Worm (Caenorhabditis elegans): Measurements from ENCODE around the gene sre-33.
"Not testable (repeated sequence)": the region's sequence is repeated elsewhere in the genome, so short reads cannot be mapped to it uniquely, and the experiment has no call there.

The sre-33 gene

ce11 chrII:12436717-12437116 is 16.4 kb upstream of the sre-33 start:
- TF ChIP-seq dmd-4 (tag; optimal IDR thresholded peaks at IDR 0.05) = no peak
- no peak for TF ChIP-seq lin-11 (tag; optimal IDR thresholded peaks at IDR 0.05)

DNA sequence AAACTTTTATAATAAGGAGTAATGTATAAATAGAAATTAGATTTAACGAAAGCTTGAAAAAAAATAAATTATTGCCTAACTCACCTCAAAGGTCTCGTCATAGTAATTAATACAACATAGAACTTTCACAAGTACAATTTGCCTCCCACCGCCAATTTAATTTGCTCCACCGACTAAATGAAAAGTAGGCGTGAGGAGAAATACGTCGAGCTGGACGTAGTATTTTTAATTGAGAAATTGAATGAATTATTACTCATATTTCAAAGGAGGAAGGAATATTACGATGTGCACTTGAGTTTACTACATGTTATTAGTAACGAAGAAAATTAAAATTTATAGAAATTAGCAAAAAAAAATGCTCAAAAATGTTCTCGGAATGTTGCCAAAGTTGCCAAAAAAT is 14.7 kb upstream of the sre-33 start, which contains the start of gene Y57A10C.9:
Gene Y57A10C.9 (minus strand): TSS at position 101 of the 400 bp plus-strand sequence.
- no peak for TF ChIP-seq mbf-1 (tag; optimal IDR thresholded peaks at IDR 0.05)
- no peak for TF ChIP-seq ztf-1 (GFP tag; conservative IDR thresholded peaks at IDR 0.05)
- TF ChIP-seq snpc-4 (tag; optimal IDR thresholded peaks at IDR 0.05) = no peak

- TF ChIP-seq mbf-1, C34F6.9, nhr-23 (tag; optimal IDR thresholded peaks at IDR 0.05): not testable (repeated sequence)
Measured at ce11 chrII:12441164-12441563, 11.9 kb upstream of the sre-33 start, which contains the start of gene Y57A10C.10. Gene Y57A10C.10 (minus strand): TSS chrII:12441264.

ce11 chrII:12444679-12445376 is 8.3 kb upstream of the sre-33 start, which contains the start of the genes W05H5.1 and pitr-6:
Gene W05H5.1 (minus strand): TSS chrII:12444779.
Gene pitr-6 (plus strand): TSS chrII:12445326.
- TF ChIP-seq zag-1 (tag; optimal IDR thresholded peaks at IDR 0.05) (no peak), nhr-11 (tag; optimal IDR thresholded peaks at IDR 0.05) (no peak), nhr-21 (tag; optimal IDR thresholded peaks at IDR 0.05) (no peak), lsy-2 (tag; optimal IDR thresholded peaks at IDR 0.05) (no peak), ceh-82 (tag; optimal IDR thresholded peaks at IDR 0.05) (no peak), nhr-237 (tag; optimal IDR thresholded peaks at IDR 0.05) (no peak), F13H6.1 (tag; optimal IDR thresholded peaks at IDR 0.05) (no peak), mbf-1 (tag; optimal IDR thresholded peaks at IDR 0.05) (no peak), Y55F3AM.14 (GFP tag; optimal IDR thresholded peaks at IDR 0.05) (no peak), nhr-12 (tag; optimal IDR thresholded peaks at IDR 0.05) (no peak), sem-4 (tag; optimal IDR thresholded peaks at IDR 0.05) (no peak), gmeb-1 (tag; optimal IDR thresholded peaks at IDR 0.05) (no peak), mdl-1 (tag; optimal IDR thresholded peaks at IDR 0.05) (no peak), unc-62 (GFP tag; optimal IDR thresholded peaks at IDR 0.05) (no peak), nhr-23 (tag; optimal IDR thresholded peaks at IDR 0.05) (no peak), unc-55 (GFP tag; optimal IDR thresholded peaks at IDR 0.05) (no peak), dmd-4 (tag; optimal IDR thresholded peaks at IDR 0.05) (no peak), blmp-1 (tag; optimal IDR thresholded peaks at IDR 0.05; ENCODE audit: insufficient read depth) (no peak), lin-13 (GFP tag; optimal IDR thresholded peaks at IDR 0.05) (no peak)

DNA sequence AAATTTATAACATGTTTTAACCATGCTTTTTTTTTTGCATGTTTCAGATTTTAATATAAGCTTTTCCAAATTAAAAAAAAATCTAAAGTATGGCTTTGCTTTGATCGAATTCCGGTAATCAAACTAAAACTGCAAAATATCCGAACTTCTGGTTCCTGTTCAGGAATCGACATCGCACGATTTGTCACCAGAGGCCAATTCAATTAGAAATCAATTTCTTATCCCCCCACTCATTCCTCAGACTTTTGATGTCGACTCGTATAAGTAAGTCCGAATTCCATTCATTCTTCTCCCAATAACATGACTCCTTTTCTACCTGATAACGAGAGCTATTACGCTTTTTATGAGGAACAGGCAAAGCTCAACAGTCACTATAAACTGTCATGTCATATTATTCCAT is 4.9 kb upstream of the sre-33 start, which contains the start of gene srh-27:
Gene srh-27 (plus strand): TSS at position 301 of the 400 bp plus-strand sequence.
- no peak for TF ChIP-seq elt-1 (tag; optimal IDR thresholded peaks at IDR 0.05)
- no peak for TF ChIP-seq nhr-237 (tag; optimal IDR thresholded peaks at IDR 0.05)
- no peak for TF ChIP-seq skn-1 (tag; optimal IDR thresholded peaks at IDR 0.05)
- TF ChIP-seq fos-1 (tag; optimal IDR thresholded peaks at IDR 0.05) = no peak
- no peak for TF ChIP-seq sma-3 (GFP tag; optimal IDR thresholded peaks at IDR 0.05)
- TF ChIP-seq ceh-82 (tag; optimal IDR thresholded peaks at IDR 0.05) = no peak
- TF ChIP-seq R02D3.7 (tag; optimal IDR thresholded peaks at IDR 0.05) = no peak
- TF ChIP-seq unc-55 (GFP tag; optimal IDR thresholded peaks at IDR 0.05) = no peak
- no peak for TF ChIP-seq nhr-11 (tag; optimal IDR thresholded peaks at IDR 0.05)

DNA sequence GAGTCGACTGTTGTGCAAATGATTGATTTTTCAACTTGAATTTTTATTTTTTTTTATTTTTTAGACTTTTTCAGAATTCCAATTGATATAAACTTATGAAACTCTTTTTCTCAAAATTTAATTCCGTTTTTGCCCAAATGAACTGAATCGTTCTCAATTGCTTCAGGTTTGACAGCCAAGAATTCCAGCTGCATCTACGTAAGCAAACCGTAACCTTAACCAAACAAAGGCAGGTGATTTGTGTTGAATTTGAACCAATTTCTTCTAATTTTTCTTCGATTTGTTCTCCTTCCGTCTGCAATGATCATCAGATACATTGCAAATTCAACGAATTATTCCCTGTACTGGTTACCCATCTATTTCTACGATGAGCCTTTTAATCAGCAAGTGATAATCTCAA is 3.3 kb upstream of the sre-33 start, which contains the start of gene sre-34:
Gene sre-34 (plus strand): TSS at position 301 of the 400 bp plus-strand sequence.
- TF ChIP-seq blmp-1 (tag; optimal IDR thresholded peaks at IDR 0.05; ENCODE audit: insufficient read depth) (no peak), nhr-10 (tag; optimal IDR thresholded peaks at IDR 0.05) (no peak), unc-62 (GFP tag; optimal IDR thresholded peaks at IDR 0.05) (no peak), nhr-21 (tag; optimal IDR thresholded peaks at IDR 0.05) (no peak), mab-5 (tag; optimal IDR thresholded peaks at IDR 0.05) (no peak)

All from whole organism, L2 larva.